Worm (Caenorhabditis elegans) whole organism, L4 larva: ENCODE data around the gene elt-1.

Experiments used
- F37D6.2 ChIP-seq: sonication (generic microtip); optimal IDR thresholded peaks from 2 replicates; lab custom pipeline; 2016; ENCODE audit warnings: mild to moderate bottlenecking, missing genetic modification characterization, missing compliant biosample characterization
- R02D3.7 ChIP-seq: fragments of 150-350 bp; sonication (generic microtip); optimal IDR thresholded peaks from 3 replicates; lab custom pipeline; 2014; ENCODE audit warnings: missing biosample characterization, missing genetic modification characterization
- Y5F2A.4 ChIP-seq: fragments of 200-800 bp; sonication (Bioruptor generic); optimal IDR thresholded peaks from 2 replicates; lab custom pipeline; 2018; ENCODE audit warnings: mild to moderate bottlenecking, missing genetic modification characterization, missing compliant biosample characterization
- Y75B8A.6 ChIP-seq: fragments of 200-800 bp; sonication (Bioruptor generic); IDR thresholded peaks from 2 replicates; pipeline ENCODE4 v1.3.6; 2022; ENCODE audit warnings: missing genetic modification reagents, missing genetic modification characterization, missing compliant biosample characterization
- arid-1 ChIP-seq: fragments of 200-800 bp; sonication (Bioruptor generic); conservative IDR thresholded peaks from 2 replicates; pipeline ENCODE4 v1.3.6; 2022; ENCODE audit warnings: missing genetic modification reagents, missing genetic modification characterization, missing compliant biosample characterization
- attf-4 ChIP-seq: sonication (generic microtip); optimal IDR thresholded peaks from 3 replicates; lab custom pipeline; 2017; ENCODE audit warnings: missing biosample characterization, missing genetic modification characterization
- ceh-44 ChIP-seq: fragments of 200-800 bp; sonication (Bioruptor generic); IDR thresholded peaks from 2 replicates; pipeline ENCODE4 v1.3.6; 2022; ENCODE audit warnings: missing genetic modification reagents, missing genetic modification characterization, missing compliant biosample characterization
- cey-2 ChIP-seq: sonication (generic microtip); optimal IDR thresholded peaks from 3 replicates; lab custom pipeline; 2017; ENCODE audit warnings: missing genetic modification characterization, mild to moderate bottlenecking, missing compliant biosample characterization, antibody characterized with exemption, borderline replicate concordance; ENCODE audit not compliant: insufficient read depth
- ctbp-1 ChIP-seq: fragments of 200-800 bp; sonication (Bioruptor generic); IDR thresholded peaks from 2 replicates; pipeline ENCODE4 v1.3.6; 2022; ENCODE audit warnings: missing genetic modification reagents, missing genetic modification characterization, missing compliant biosample characterization
- daf-12 ChIP-seq: fragments of 150-350 bp; optimal IDR thresholded peaks from 2 replicates; lab custom pipeline; 2014; ENCODE audit warnings: missing biosample characterization, missing genetic modification reagents, missing genetic modification characterization
- dmd-8 ChIP-seq: fragments of 200-800 bp; sonication (Bioruptor generic); IDR thresholded peaks from 2 replicates; pipeline ENCODE4 v1.3.6; 2022; ENCODE audit warnings: missing genetic modification characterization, missing compliant biosample characterization
- egl-43 ChIP-seq: fragments of 200-800 bp; sonication (Bioruptor generic); IDR thresholded peaks from 2 replicates; pipeline ENCODE4 v1.3.6; 2022; ENCODE audit warnings: missing genetic modification reagents, missing genetic modification characterization, missing compliant biosample characterization
- hif-1 ChIP-seq, 2 experiments: sonication (generic microtip); optimal IDR thresholded peaks; 2 replicates each; lab custom pipeline; 2016 to 2017; ENCODE audit warnings: missing compliant biosample characterization in 2 of 2, missing genetic modification characterization in 2 of 2, missing genetic modification reagents in 2 of 2, missing genotype in 2 of 2, mild to moderate bottlenecking in 1 of 2
- hlh-30 ChIP-seq: sonication (generic microtip); optimal IDR thresholded peaks from 2 replicates; lab custom pipeline; 2017; ENCODE audit warnings: antibody characterized with exemption, mild to moderate bottlenecking, missing genetic modification characterization, missing compliant biosample characterization; ENCODE audit not compliant: insufficient read depth
- lin-15B ChIP-seq: fragments of 150-350 bp; sonication (generic microtip); optimal IDR thresholded peaks from 3 replicates; lab custom pipeline; 2014; ENCODE audit warnings: missing biosample characterization, missing genetic modification characterization
- lin-39 ChIP-seq: fragments of 150-350 bp; optimal IDR thresholded peaks from 2 replicates; lab custom pipeline; 2014; ENCODE audit warnings: missing biosample characterization, missing genetic modification reagents, missing genetic modification characterization
- lsy-2 ChIP-seq, 2 experiments: fragments of 150-350 bp in 1 of 2; sonication (generic microtip) in 1 of 2; optimal IDR thresholded peaks; 2 replicates each; lab custom pipeline; 2014 to 2017; ENCODE audit warnings: missing biosample characterization in 2 of 2, missing genetic modification characterization in 2 of 2
- mes-2 ChIP-seq: sonication (generic microtip); optimal IDR thresholded peaks from 2 replicates; lab custom pipeline; 2016; ENCODE audit warnings: missing genotype, mild to moderate bottlenecking, missing genetic modification characterization, missing compliant biosample characterization; ENCODE audit not compliant: poor library complexity, severe bottlenecking
- mxl-2 ChIP-seq: fragments of 200-800 bp; sonication (Bioruptor generic); conservative IDR thresholded peaks from 2 replicates; pipeline ENCODE4 v1.3.6; 2022; ENCODE audit warnings: missing genetic modification reagents, missing genetic modification characterization, missing compliant biosample characterization
- nhr-102 ChIP-seq: sonication (generic microtip); optimal IDR thresholded peaks from 2 replicates; lab custom pipeline; 2016; ENCODE audit warnings: mild to moderate bottlenecking, missing genetic modification characterization, moderate library complexity, missing compliant biosample characterization
- nhr-111 ChIP-seq: fragments of 200-800 bp; sonication (Bioruptor generic); optimal IDR thresholded peaks from 2 replicates; lab custom pipeline; 2018; ENCODE audit warnings: mild to moderate bottlenecking, missing genetic modification characterization, missing compliant biosample characterization
- nhr-41 ChIP-seq: fragments of 200-800 bp; sonication (Bioruptor generic); IDR thresholded peaks from 2 replicates; pipeline ENCODE4 v1.3.6; 2022; ENCODE audit warnings: missing genetic modification reagents, missing genetic modification characterization, missing compliant biosample characterization
- nhr-6 ChIP-seq: fragments of 150-350 bp; optimal IDR thresholded peaks from 2 replicates; lab custom pipeline; 2014; ENCODE audit warnings: missing biosample characterization, missing genetic modification characterization
- nhr-76 ChIP-seq: fragments of 150-350 bp; optimal IDR thresholded peaks from 2 replicates; lab custom pipeline; 2014; ENCODE audit warnings: missing biosample characterization, missing genetic modification characterization
- php-3 ChIP-seq: fragments of 200-800 bp; sonication (Bioruptor generic); IDR thresholded peaks from 2 replicates; pipeline ENCODE4 v1.3.6; 2022; ENCODE audit warnings: missing genetic modification reagents, missing genetic modification characterization, missing compliant biosample characterization
- sdz-12 ChIP-seq: fragments of 200-800 bp; sonication (Bioruptor generic); optimal IDR thresholded peaks from 2 replicates; lab custom pipeline; 2018; ENCODE audit warnings: mild to moderate bottlenecking, missing genetic modification characterization, missing compliant biosample characterization
- set-16 ChIP-seq: fragments of 200-800 bp; sonication (Bioruptor generic); IDR thresholded peaks from 2 replicates; pipeline ENCODE4 v1.3.6; 2022; ENCODE audit warnings: missing genetic modification reagents, missing genetic modification characterization, missing compliant biosample characterization
- tag-97 ChIP-seq: fragments of 200-800 bp; sonication (Bioruptor generic); IDR thresholded peaks from 2 replicates; pipeline ENCODE4 v1.3.6; 2022; ENCODE audit warnings: missing genetic modification characterization, missing compliant biosample characterization
- unc-130 ChIP-seq: sonication (generic microtip); optimal IDR thresholded peaks from 2 replicates; lab custom pipeline; 2016; ENCODE audit warnings: missing genetic modification reagents, missing genetic modification characterization, missing compliant biosample characterization
- unc-62 ChIP-seq, 3 experiments: fragments of 150-350 bp in 1 of 3; sonication (generic microtip); optimal IDR thresholded peaks in 2 of 3; peaks in 1 of 3; 1 replicate in 1 of 3; 2 replicates in 2 of 3; lab custom pipeline; 2014 to 2017; ENCODE audit warnings: missing biosample characterization in 3 of 3, missing genetic modification characterization in 3 of 3, missing genetic modification reagents in 3 of 3, missing genotype in 1 of 3
- zfp-2 ChIP-seq: sonication (generic microtip); optimal IDR thresholded peaks from 2 replicates; lab custom pipeline; 2016; ENCODE audit warnings: mild to moderate bottlenecking, missing genetic modification characterization, missing compliant biosample characterization
- zfp-3 ChIP-seq: fragments of 200-800 bp; sonication (Bioruptor generic); conservative IDR thresholded peaks from 2 replicates; pipeline ENCODE4 v1.3.6; 2022; ENCODE audit warnings: missing genetic modification reagents, missing genetic modification characterization, missing compliant biosample characterization

Gene elt-1

DNA sequence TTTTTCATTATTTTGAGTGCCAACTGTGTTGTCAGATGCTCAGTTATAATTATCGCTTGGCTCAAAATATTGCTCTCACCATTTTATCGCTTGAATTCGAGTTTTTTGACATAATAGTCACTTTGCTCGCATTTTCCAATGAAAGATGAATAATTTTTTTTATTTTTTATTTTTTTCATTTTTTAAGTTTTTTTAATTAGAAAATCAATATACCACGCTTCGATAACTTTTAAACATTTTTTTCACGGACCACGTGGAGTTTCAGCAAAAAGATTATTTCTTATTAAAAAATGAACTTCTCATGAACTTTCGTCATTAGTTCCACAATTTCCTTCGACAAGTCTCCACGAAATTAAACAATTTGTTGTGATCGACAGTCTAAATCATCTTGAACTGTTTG, at the start of gene elt-1:
Gene elt-1, plus strand, starts transcription at position 301 of the 400 bp plus-strand sequence.
- TF ChIP-seq mxl-2 (GFP tag; lab: Robert Waterston, UW) (no peak), arid-1 (GFP tag; lab: Robert Waterston, UW) (no peak), tag-97 (no peak), lin-15B (tag; lab: Kevin White, UChicago) (no peak), set-16 (GFP tag; lab: Robert Waterston, UW) (no peak)

DNA sequence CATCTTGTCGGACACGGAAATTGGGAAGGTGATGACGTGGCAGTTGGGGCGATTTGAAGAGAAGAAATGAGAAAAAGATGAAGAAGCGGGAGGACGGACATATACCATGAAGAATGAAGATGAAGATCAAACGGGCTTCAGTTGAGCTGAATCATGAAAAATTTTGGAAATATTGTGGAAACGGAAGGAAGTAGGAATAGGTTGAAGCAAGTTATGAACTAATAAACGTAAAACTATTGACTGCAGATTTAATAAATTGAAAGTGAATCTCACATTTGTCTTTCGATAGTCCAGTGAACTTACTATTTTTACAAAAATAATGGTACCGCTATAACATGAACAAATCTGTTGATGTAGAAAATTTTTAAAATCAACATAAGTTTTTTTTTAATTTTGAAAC, 48.3 kb upstream of the elt-1 start, which contains the start of gene lron-14:
Gene lron-14, minus strand, starts transcription at position 101 of the 400 bp plus-strand sequence.
- TF ChIP-seq zfp-2 (tag; lab: Kevin White, UChicago) (no peak), F37D6.2 (tag; lab: Kevin White, UChicago) (no peak), nhr-76 (tag; lab: Kevin White, UChicago) (no peak), Y75B8A.6 (GFP tag; lab: Robert Waterston, UW) (no peak), set-16 (GFP tag; lab: Robert Waterston, UW) (no peak), sdz-12 (GFP tag; lab: Kevin White, UChicago) (no peak), ctbp-1 (GFP tag; lab: Robert Waterston, UW) (no peak), hlh-30 (tag; lab: Kevin White, UChicago) (no peak), hif-1 (tag; optimal IDR thresholded peaks at IDR 0.05; lab: Kevin White, UChicago) (no peak), nhr-111 (GFP tag; lab: Kevin White, UChicago) (no peak), lin-15B (tag; lab: Kevin White, UChicago) (no peak), zfp-3 (no peak), lin-39 (tag; lab: Kevin White, UChicago) (no peak), egl-43 (GFP tag; lab: Robert Waterston, UW) (no peak), R02D3.7 (tag; lab: Kevin White, UChicago) (no peak), dmd-8 (GFP tag; lab: Robert Waterston, UW) (no peak), Y5F2A.4 (GFP tag; lab: Kevin White, UChicago) (no peak), lsy-2 (tag; optimal IDR thresholded peaks at IDR 0.05; lab: Kevin White, UChicago) (no peak)

DNA sequence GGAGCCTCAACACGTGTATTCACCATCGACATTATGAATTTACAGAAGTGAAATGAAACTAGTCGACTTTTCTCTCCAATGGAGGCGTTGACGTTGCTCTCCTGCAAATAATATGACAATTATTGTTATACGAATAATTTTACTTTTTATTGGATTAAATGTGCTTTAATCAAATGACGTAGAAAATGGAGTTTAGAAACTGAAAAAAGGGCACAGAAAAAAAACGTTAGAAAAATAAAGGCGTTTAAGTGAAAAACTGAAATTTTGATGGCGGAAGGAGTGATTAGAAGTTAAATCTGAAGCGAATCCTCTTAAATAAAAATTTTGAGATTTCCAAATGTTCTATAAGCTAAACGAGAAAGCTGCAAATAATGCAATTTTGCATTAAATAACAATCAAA, 34.8 kb upstream of the elt-1 start, which contains the start of gene npr-2:
Gene npr-2, minus strand, starts transcription at position 101 of the 400 bp plus-strand sequence.
- TF ChIP-seq nhr-6 (tag; lab: Kevin White, UChicago) (no peak), cey-2 (no peak), daf-12 (tag; lab: Kevin White, UChicago) (no peak), mes-2 (tag; lab: Kevin White, UChicago) (no peak), nhr-102 (no peak), Y5F2A.4 (GFP tag; lab: Kevin White, UChicago) (no peak), ceh-44 (GFP tag; lab: Robert Waterston, UW) (no peak), zfp-3 (no peak), unc-130 (GFP tag; lab: Kevin White, UChicago) (no peak), nhr-41 (GFP tag; lab: Robert Waterston, UW) (no peak), attf-4 (no peak)

DNA sequence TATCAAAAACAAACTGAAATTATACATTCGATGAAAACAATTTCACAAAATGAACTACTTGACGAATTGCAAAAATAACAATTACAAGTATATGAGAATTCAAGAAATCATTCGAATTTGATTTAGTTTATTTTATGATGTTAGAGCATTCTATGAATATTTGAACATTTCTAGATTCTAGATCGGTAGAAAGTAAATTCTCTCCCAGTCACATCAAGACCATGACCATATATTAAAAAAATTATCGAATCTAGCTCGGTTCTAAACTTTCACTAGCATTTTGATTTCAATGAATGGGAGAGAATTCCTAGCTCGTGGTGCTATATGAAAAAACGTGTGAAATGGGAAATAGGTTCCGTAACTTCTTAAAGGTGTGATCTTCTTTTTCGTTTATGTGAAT, 30.4 kb upstream of the elt-1 start:
- TF ChIP-seq php-3 (GFP tag; lab: Robert Waterston, UW), result no peak
- peak in 1 of 2 experiments; percentile 92 for TF ChIP-seq unc-62 (GFP tag; optimal IDR thresholded peaks at IDR 0.05 in 1 of 2; lab: Kevin White, UChicago)
- TF ChIP-seq unc-62 (tag; optimal IDR thresholded peaks at IDR 0.05; lab: Kevin White, UChicago), result no peak
- TF ChIP-seq, all 104 proteins: peak for 1
